Fruit fly (Drosophila melanogaster) Kc167 (cell line): ENCODE measurements around the gene Rbp1-like.

Experiments
- Myc ChIP-seq: fragments of >200 bp; optimal IDR thresholded peaks from 2 replicates; lab custom pipeline; 2017; ENCODE audit warnings: missing external identifiers
- Sin3A ChIP-seq: fragments of >200 bp; optimal IDR thresholded peaks from 2 replicates; lab custom pipeline; 2018; ENCODE audit warnings: missing external identifiers
- h ChIP-seq: fragments of >200 bp; optimal IDR thresholded peaks from 3 replicates; lab custom pipeline; 2018; ENCODE audit warnings: missing external identifiers
- insv ChIP-seq: fragments of >200 bp; optimal IDR thresholded peaks from 3 replicates; lab custom pipeline; 2018; ENCODE audit warnings: missing external identifiers
- psq ChIP-seq: fragments of >200 bp; optimal IDR thresholded peaks from 2 replicates; lab custom pipeline; 2017; ENCODE audit warnings: missing external identifiers
- ttk ChIP-seq: sonication (Bioruptor generic); optimal IDR thresholded peaks from 2 replicates; lab custom pipeline; 2017; ENCODE audit warnings: missing external identifiers

Gene Rbp1-like

dm6 chrX:13386776-13387175 lies 2.1 kb upstream of the Rbp1-like start:
- no peak for TF ChIP-seq h
- no peak for TF ChIP-seq psq (lab: Kevin White, UChicago)
- TF ChIP-seq ttk = no peak
- no peak for TF ChIP-seq Sin3A (lab: Kevin White, UChicago)
- TF ChIP-seq insv (lab: Kevin White, UChicago) = no peak
- TF ChIP-seq Myc (lab: Kevin White, UChicago) = no peak

dm6 chrX:13384177-13384576 lies 500 bp downstream of the Rbp1-like start:
- no peak for TF ChIP-seq insv (lab: Kevin White, UChicago)
- no peak for TF ChIP-seq Myc (lab: Kevin White, UChicago)

- TF ChIP-seq h (peak; percentile 90), Sin3A (lab: Kevin White, UChicago) (no peak), insv (lab: Kevin White, UChicago) (no peak), Myc (lab: Kevin White, UChicago) (no peak), psq (lab: Kevin White, UChicago) (no peak), ttk (no peak)
Observed at dm6 chrX:13383770-13384169, 907 bp downstream of the Rbp1-like start.

dm6 chrX:13376520-13376919 lies 8.2 kb downstream of the Rbp1-like start:
- no peak for TF ChIP-seq ttk
- TF ChIP-seq insv (lab: Kevin White, UChicago) = no peak
- TF ChIP-seq psq (lab: Kevin White, UChicago) = no peak
- no peak for TF ChIP-seq Myc (lab: Kevin White, UChicago)
- no peak for TF ChIP-seq Sin3A (lab: Kevin White, UChicago)
- no peak for TF ChIP-seq h

- TF ChIP-seq psq (lab: Kevin White, UChicago) (no peak), h (no peak), Myc (lab: Kevin White, UChicago) (no peak), insv (lab: Kevin White, UChicago) (no peak), ttk (no peak), Sin3A (lab: Kevin White, UChicago) (no peak)
Observed at dm6 chrX:13375489-13375997, 9.1 kb downstream of the Rbp1-like start.

dm6 chrX:13374979-13375378 lies 9.7 kb downstream of the Rbp1-like start:
- TF ChIP-seq Myc (lab: Kevin White, UChicago) (no peak), h (no peak), psq (lab: Kevin White, UChicago) (no peak), ttk (no peak), insv (lab: Kevin White, UChicago) (no peak), Sin3A (lab: Kevin White, UChicago) (no peak)

- no peak for TF ChIP-seq Myc (lab: Kevin White, UChicago)
- TF ChIP-seq h = no peak
- TF ChIP-seq psq (lab: Kevin White, UChicago) = no peak
- TF ChIP-seq ttk = no peak
- no peak for TF ChIP-seq Sin3A (lab: Kevin White, UChicago)
- no peak for TF ChIP-seq insv (lab: Kevin White, UChicago)
Observed at dm6 chrX:13374154-13374536, 10.5 kb downstream of the Rbp1-like start.

dm6 chrX:13373239-13374153 lies 11.2 kb downstream of the Rbp1-like start:
- TF ChIP-seq Myc (lab: Kevin White, UChicago) (no peak), psq (lab: Kevin White, UChicago) (no peak), Sin3A (lab: Kevin White, UChicago) (no peak), insv (lab: Kevin White, UChicago) (no peak), h (no peak), ttk (no peak)

dm6 chrX:13372512-13372911 lies 12.2 kb downstream of the Rbp1-like start:
- TF ChIP-seq insv (lab: Kevin White, UChicago) (no peak), Myc (lab: Kevin White, UChicago) (no peak), ttk (no peak), psq (lab: Kevin White, UChicago) (no peak), h (no peak), Sin3A (lab: Kevin White, UChicago) (no peak)

dm6 chrX:13371704-13372049 lies 13.0 kb downstream of the Rbp1-like start:
- TF ChIP-seq insv (lab: Kevin White, UChicago) = no peak
- TF ChIP-seq Sin3A (lab: Kevin White, UChicago) = no peak
- TF ChIP-seq ttk = no peak
- no peak for TF ChIP-seq h
- TF ChIP-seq Myc (lab: Kevin White, UChicago) = no peak
- no peak for TF ChIP-seq psq (lab: Kevin White, UChicago)

dm6 chrX:13370826-13371703 lies 13.6 kb downstream of the Rbp1-like start:
- no peak for TF ChIP-seq ttk
- no peak for TF ChIP-seq Myc (lab: Kevin White, UChicago)
- TF ChIP-seq insv (lab: Kevin White, UChicago) = no peak
- TF ChIP-seq h = no peak
- TF ChIP-seq psq (lab: Kevin White, UChicago) = no peak
- no peak for TF ChIP-seq Sin3A (lab: Kevin White, UChicago)

dm6 chrX:13370306-13370705 lies 14.4 kb downstream of the Rbp1-like start, which contains the start of gene CG1640:
Gene CG1640 (plus strand): TSS chrX:13370606.
- TF ChIP-seq ttk (no peak), psq (lab: Kevin White, UChicago) (no peak), Myc (lab: Kevin White, UChicago) (no peak), insv (lab: Kevin White, UChicago) (no peak), h (no peak)
